Fruit fly (Drosophila melanogaster): Measurements from ENCODE around the gene cdi.

- no peak for TF ChIP-seq pan (optimal IDR thresholded peaks at IDR 0.05)
- no peak for TF ChIP-seq Dll (optimal IDR thresholded peaks at IDR 0.05)
Observed at dm6 chr3R:19092367-19093126, 1.5 kb downstream of the cdi start.

Data from whole organism.